Worm (Caenorhabditis elegans): ENCODE results near the gene dhs-25.

The dhs-25 gene

ce11 chrX:1503698-1504501 is 17.6 kb downstream of the dhs-25 start (continued):
- TF ChIP-seq lin-14 (GFP tag; optimal IDR thresholded peaks at IDR 0.05) = peak; percentile 47
- TF ChIP-seq nhr-85 (tag) = peak; percentile 85
- no peak for TF ChIP-seq mdl-1 (tag; optimal IDR thresholded peaks at IDR 0.05)
- TF ChIP-seq fkh-4 (tag; optimal IDR thresholded peaks at IDR 0.05; ENCODE audit: borderline replicate concordance) = no peak
- TF ChIP-seq aha-1 (tag; optimal IDR thresholded peaks at IDR 0.05) = no peak
- no peak for TF ChIP-seq F16B12.6 (tag; optimal IDR thresholded peaks at IDR 0.05)
- no peak for TF ChIP-seq lin-15B (tag; optimal IDR thresholded peaks at IDR 0.05)
- no peak for TF ChIP-seq unc-62 (GFP tag; optimal IDR thresholded peaks at IDR 0.05)
- peak; percentile 83 for TF ChIP-seq mep-1 (tag; optimal IDR thresholded peaks at IDR 0.05)
- TF ChIP-seq pag-3 (tag; optimal IDR thresholded peaks at IDR 0.05; ENCODE audit: borderline replicate concordance, insufficient read depth) = no peak
- peak; percentile 81 for TF ChIP-seq nhr-71 (tag; optimal IDR thresholded peaks at IDR 0.05)
- TF ChIP-seq snpc-4 (tag; optimal IDR thresholded peaks at IDR 0.05) = no peak
- no peak for TF ChIP-seq ces-1 (GFP tag; optimal IDR thresholded peaks at IDR 0.05)
- TF ChIP-seq fkh-10 (GFP tag; optimal IDR thresholded peaks at IDR 0.05) = no peak
- TF ChIP-seq mab-9 (GFP tag; IDR thresholded peaks at IDR 0.05) = peak; percentile 89
- TF ChIP-seq ama-1 (optimal IDR thresholded peaks at IDR 0.05) = peak; percentile 94
- TF ChIP-seq fkh-8 (tag; optimal IDR thresholded peaks at IDR 0.05) = no peak
- TF ChIP-seq nhr-11 (tag; optimal IDR thresholded peaks at IDR 0.05) = peak; percentile 35
- TF ChIP-seq xbp-1 (tag; optimal IDR thresholded peaks at IDR 0.05) = peak; percentile 3
- TF ChIP-seq nhr-47 (tag; optimal IDR thresholded peaks at IDR 0.05) = peak; percentile 61
- TF ChIP-seq egl-13 (tag; optimal IDR thresholded peaks at IDR 0.05) = no peak
- peak; percentile 38 for TF ChIP-seq hpl-2 (GFP tag; optimal IDR thresholded peaks at IDR 0.05)
- peak; percentile 84 for TF ChIP-seq pax-3 (tag; optimal IDR thresholded peaks at IDR 0.05)
- no peak for TF ChIP-seq sup-37 (GFP tag; optimal IDR thresholded peaks at IDR 0.05)
- TF ChIP-seq unc-130 (tag; optimal IDR thresholded peaks at IDR 0.05) = peak; percentile 56
- TF ChIP-seq swsn-7 (tag; optimal IDR thresholded peaks at IDR 0.05) = peak; percentile 32
- TF ChIP-seq pqm-1 (tag; optimal IDR thresholded peaks at IDR 0.05) = no peak
- TF ChIP-seq blmp-1 (tag; optimal IDR thresholded peaks at IDR 0.05) = no peak
- TF ChIP-seq rnt-1 (tag; optimal IDR thresholded peaks at IDR 0.05) = peak; percentile 55
- TF ChIP-seq hlh-17 (GFP tag; optimal IDR thresholded peaks at IDR 0.05; ENCODE audit: borderline replicate concordance) = peak; percentile 90
- TF ChIP-seq lir-3 (tag; optimal IDR thresholded peaks at IDR 0.05; ENCODE audit: poor library complexity) = peak; percentile 44
- TF ChIP-seq C34B4.2 (tag; optimal IDR thresholded peaks at IDR 0.05) = peak; percentile 7
- peak; percentile 72 for TF ChIP-seq snu-23 (GFP tag; optimal IDR thresholded peaks at IDR 0.05)
- no peak for TF ChIP-seq alr-1 (tag; optimal IDR thresholded peaks at IDR 0.05; ENCODE audit: borderline replicate concordance)
- TF ChIP-seq sptf-1 (tag; optimal IDR thresholded peaks at IDR 0.05) = no peak
- TF ChIP-seq unc-86 (tag; optimal IDR thresholded peaks at IDR 0.05) = no peak

ce11 chrX:1504529-1505080 is 18.3 kb downstream of the dhs-25 start:
- peak; percentile 91 for TF ChIP-seq irx-1 (tag; optimal IDR thresholded peaks at IDR 0.05)
- no peak for TF ChIP-seq fkh-10 (GFP tag; optimal IDR thresholded peaks at IDR 0.05)
- no peak for TF ChIP-seq nhr-76 (tag; optimal IDR thresholded peaks at IDR 0.05)
- no peak for TF ChIP-seq lin-15B (tag; optimal IDR thresholded peaks at IDR 0.05)
- TF ChIP-seq nhr-20 (tag; optimal IDR thresholded peaks at IDR 0.05) = peak; percentile 99
- TF ChIP-seq aly-2 (tag; optimal IDR thresholded peaks at IDR 0.05) = no peak
- TF ChIP-seq lir-3 (tag; optimal IDR thresholded peaks at IDR 0.05; ENCODE audit: poor library complexity) = peak; percentile 88
- peak; percentile 83 for TF ChIP-seq mep-1 (tag; optimal IDR thresholded peaks at IDR 0.05)
- TF ChIP-seq unc-86 (tag; optimal IDR thresholded peaks at IDR 0.05) = no peak
- TF ChIP-seq nhr-19 (GFP tag; conservative IDR thresholded peaks at IDR 0.05) = peak; percentile 95
- TF ChIP-seq hlh-4 (tag; optimal IDR thresholded peaks at IDR 0.05) = no peak
- TF ChIP-seq fos-1 (tag; optimal IDR thresholded peaks at IDR 0.05) = peak; percentile 68
- TF ChIP-seq nhr-71 (tag; optimal IDR thresholded peaks at IDR 0.05) = peak; percentile 99
- TF ChIP-seq nhr-84 (tag; optimal IDR thresholded peaks at IDR 0.05) = no peak
- no peak for TF ChIP-seq mef-2 (tag; optimal IDR thresholded peaks at IDR 0.05)
- TF ChIP-seq unc-130 (tag; optimal IDR thresholded peaks at IDR 0.05) = peak; percentile 96
- no peak for TF ChIP-seq nhr-12 (tag; optimal IDR thresholded peaks at IDR 0.05)
- peak; percentile 96 for TF ChIP-seq snu-23 (GFP tag; optimal IDR thresholded peaks at IDR 0.05)
- TF ChIP-seq ceh-63 (GFP tag; optimal IDR thresholded peaks at IDR 0.05) = no peak
- no peak for TF ChIP-seq ceh-90 (tag; optimal IDR thresholded peaks at IDR 0.05)
- no peak for TF ChIP-seq sptf-1 (tag; optimal IDR thresholded peaks at IDR 0.05)
- peak; percentile 99 for TF ChIP-seq ama-1 (optimal IDR thresholded peaks at IDR 0.05)
- TF ChIP-seq ztf-11 (tag; optimal IDR thresholded peaks at IDR 0.05) = peak in 1 of 2 experiments; percentile 20
- TF ChIP-seq elt-3 (tag; optimal IDR thresholded peaks at IDR 0.05) = peak; percentile 34 to 100 (median 85)
- TF ChIP-seq mdl-1 (tag; optimal IDR thresholded peaks at IDR 0.05) = peak in 1 of 2 experiments; percentile 99
